Fruit fly (Drosophila melanogaster): ENCODE results near the gene tgo.

Gene tgo

DNA sequence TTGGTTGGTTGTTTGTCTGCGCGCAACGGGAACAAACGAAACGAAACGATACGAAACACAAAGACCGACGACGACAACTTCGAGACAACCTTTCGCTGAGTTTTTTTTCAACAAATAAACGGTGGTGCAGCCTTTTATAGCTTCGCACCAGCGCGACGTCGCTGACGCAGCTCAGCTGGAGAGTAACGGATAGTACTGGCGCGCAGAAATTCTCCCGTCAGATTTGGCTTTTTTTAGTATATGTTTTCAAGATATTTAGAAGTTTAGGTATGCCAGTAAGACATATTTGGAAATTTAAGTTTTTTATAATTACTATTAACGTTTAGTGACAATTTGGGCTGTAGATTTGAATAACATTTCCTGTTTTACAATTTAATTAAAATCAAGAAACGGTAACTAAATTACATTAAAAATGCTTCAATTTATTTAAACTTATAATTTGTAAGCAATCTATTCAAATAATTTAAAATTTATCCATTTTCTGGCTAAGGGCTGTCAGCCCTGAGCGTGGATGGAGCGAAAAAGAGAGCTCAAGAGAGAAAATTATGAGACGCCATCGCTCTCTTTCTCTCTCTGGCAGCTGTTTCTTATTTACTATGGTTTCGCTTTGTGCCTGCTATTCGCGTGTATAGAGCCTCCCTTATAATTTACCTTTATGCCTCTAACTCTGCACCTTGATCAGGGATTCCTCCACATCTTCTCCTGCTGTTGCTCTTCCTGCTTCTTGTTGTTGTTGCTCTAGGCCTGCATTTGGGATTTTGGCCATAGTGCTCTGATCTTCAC lies 14.0 kb upstream of the tgo start (continued):
- TF ChIP-seq sc (optimal IDR thresholded peaks at IDR 0.05) (no peak), sc (GFP tag; optimal IDR thresholded peaks at IDR 0.05) (peak; percentile 58), BtbVII (GFP tag; optimal IDR thresholded peaks at IDR 0.05) (peak; percentile 87), otp (GFP tag; IDR thresholded peaks at IDR 0.05) (peak; percentile 63; the same call in 1 of the 3 replicates), CG8924 (tag; optimal IDR thresholded peaks at IDR 0.05) (peak; percentile 93), Lhr (GFP tag; optimal IDR thresholded peaks at IDR 0.05) (peak; percentile 61), Sox102F (GFP tag; optimal IDR thresholded peaks at IDR 0.05) (peak; percentile 81), Bteb2 (GFP tag; optimal IDR thresholded peaks at IDR 0.05) (peak; percentile 43), ase (GFP tag; IDR thresholded peaks at IDR 0.05) (0 out of 3 replicates have a peak, but pooled peaks have one; percentile 9), CG8944 (GFP tag; optimal IDR thresholded peaks at IDR 0.05) (peak; percentile 18), dmrt99B (tag; optimal IDR thresholded peaks at IDR 0.05) (peak; percentile 89), al (GFP tag; IDR thresholded peaks at IDR 0.05) (peak; percentile 19; the same call in 1 of the 2 replicates), Abd-B (GFP tag; optimal IDR thresholded peaks at IDR 0.05) (peak; percentile 72), CG1792 (GFP tag; optimal IDR thresholded peaks at IDR 0.05) (no peak), cas (GFP tag; IDR thresholded peaks at IDR 0.05) (0 out of 2 replicates have a peak, but pooled peaks have one; percentile 21), Tbp (GFP tag; optimal IDR thresholded peaks at IDR 0.05) (peak; percentile 95), Camta (GFP tag; optimal IDR thresholded peaks at IDR 0.05) (peak; percentile 49), GATAe (GFP tag; conservative IDR thresholded peaks at IDR 0.05) (no peak), CG4820 (GFP tag; optimal IDR thresholded peaks at IDR 0.05) (peak; percentile 48), NK7.1 (GFP tag; optimal IDR thresholded peaks at IDR 0.05) (no peak), CG12769 (tag; optimal IDR thresholded peaks at IDR 0.05) (peak; percentile 69), CG11696 (GFP tag; IDR thresholded peaks at IDR 0.05) (no peak), tin (GFP tag; optimal IDR thresholded peaks at IDR 0.05) (peak; percentile 70), Xbp1 (GFP tag; optimal IDR thresholded peaks at IDR 0.05) (peak; percentile 65), fd96Cb (tag; optimal IDR thresholded peaks at IDR 0.05) (peak; percentile 66), Fer1 (GFP tag; optimal IDR thresholded peaks at IDR 0.05) (peak; percentile 90), en (GFP tag; optimal IDR thresholded peaks at IDR 0.05) (peak; percentile 4), ac (GFP tag; optimal IDR thresholded peaks at IDR 0.05) (no peak), croc (GFP tag; conservative IDR thresholded peaks at IDR 0.05) (peak; percentile 48; the same call in 2 of the 3 replicates), CG8478 (optimal IDR thresholded peaks at IDR 0.05) (no peak), CG4707 (GFP tag; optimal IDR thresholded peaks at IDR 0.05) (peak; percentile 19), CG14965 (GFP tag; optimal IDR thresholded peaks at IDR 0.05; ENCODE audit: borderline replicate concordance) (no peak), sr (GFP tag; IDR thresholded peaks at IDR 0.05) (0 out of 3 replicates have a peak, but pooled peaks have one; percentile 35), ato (GFP tag; IDR thresholded peaks at IDR 0.05; ENCODE audit: partially characterized antibody) (no peak), CG9817 (tag; optimal IDR thresholded peaks at IDR 0.05) (peak; percentile 72), nerfin-1 (tag; optimal IDR thresholded peaks at IDR 0.05) (peak; percentile 93), HmgD (GFP tag; optimal IDR thresholded peaks at IDR 0.05) (no peak), ems (GFP tag; optimal IDR thresholded peaks at IDR 0.05) (peak; percentile 29), unc-4 (GFP tag; IDR thresholded peaks at IDR 0.05; ENCODE audit: partially characterized antibody) (no peak), da (GFP tag; optimal IDR thresholded peaks at IDR 0.05) (no peak), slbo (GFP tag; IDR thresholded peaks at IDR 0.05) (peak; percentile 59; the same call in 1 of the 2 replicates), Optix (GFP tag; IDR thresholded peaks at IDR 0.05) (no peak), pros (GFP tag; optimal IDR thresholded peaks at IDR 0.05) (peak; percentile 88), maf-S (GFP tag; optimal IDR thresholded peaks at IDR 0.05) (peak; percentile 25), eyg (GFP tag; optimal IDR thresholded peaks at IDR 0.05) (no peak), CG8388 (GFP tag; optimal IDR thresholded peaks at IDR 0.05) (peak; percentile 85), bab2 (GFP tag; optimal IDR thresholded peaks at IDR 0.05) (no peak), E2f1 (GFP tag; IDR thresholded peaks at IDR 0.05) (0 out of 2 replicates have a peak, but pooled peaks have one; percentile 19), ewg (GFP tag; optimal IDR thresholded peaks at IDR 0.05) (peak; percentile 69)

Data from whole organism, embryonic.